Fruit fly (Drosophila melanogaster) whole organism, pupa: Measurements from ENCODE around the gene GNBP1.

Experiments used
- CG10348 ChIP-seq: fragments of 200-800 bp; sonication (Bioruptor generic); IDR thresholded peaks from 2 replicates; pipeline ENCODE4 v1.3.6; 2022; ENCODE audit warnings: missing biosample characterization, missing genetic modification characterization
- CG12605 ChIP-seq: fragments of 200-800 bp; sonication (Bioruptor generic); IDR thresholded peaks from 2 replicates; pipeline ENCODE4 v1.3.6; 2022; ENCODE audit warnings: missing biosample characterization, missing genetic modification characterization
- CG13204 ChIP-seq: fragments of 200-800 bp; sonication (Bioruptor generic); optimal IDR thresholded peaks from 2 replicates; lab custom pipeline; 2018; ENCODE audit warnings: missing biosample characterization, mild to moderate bottlenecking, missing genetic modification characterization, moderate library complexity
- CG14655 ChIP-seq: fragments of 200-800 bp; sonication (Bioruptor generic); optimal IDR thresholded peaks from 3 replicates; lab custom pipeline; 2017; ENCODE audit warnings: mild to moderate bottlenecking, missing biosample characterization, missing genetic modification reagents, missing genetic modification characterization
- CG15710 ChIP-seq: fragments of 200-800 bp; sonication (Bioruptor generic); optimal IDR thresholded peaks from 2 replicates; lab custom pipeline; 2018; ENCODE audit warnings: missing biosample characterization, mild to moderate bottlenecking, missing genetic modification characterization, moderate library complexity
- CG17806 ChIP-seq: fragments of 200-800 bp; sonication (Bioruptor generic); optimal IDR thresholded peaks from 2 replicates; lab custom pipeline; 2018; ENCODE audit warnings: missing biosample characterization, mild to moderate bottlenecking, missing genetic modification characterization, moderate library complexity
- CG32121 ChIP-seq: fragments of 200-800 bp; sonication (Bioruptor generic); IDR thresholded peaks from 2 replicates; pipeline ENCODE4 v1.3.6; 2022; ENCODE audit warnings: missing biosample characterization, missing genetic modification characterization
- CG34367 ChIP-seq: fragments of 200-800 bp; sonication (Bioruptor generic); optimal IDR thresholded peaks from 2 replicates; lab custom pipeline; 2018; ENCODE audit warnings: missing biosample characterization, mild to moderate bottlenecking, missing genetic modification characterization
- CG4496 ChIP-seq: fragments of 200-800 bp; sonication (Bioruptor generic); IDR thresholded peaks from 3 replicates; pipeline ENCODE4 v1.3.6; 2022; ENCODE audit warnings: missing biosample characterization, missing genetic modification characterization
- CG8159 ChIP-seq: fragments of 200-800 bp; sonication (Bioruptor generic); optimal IDR thresholded peaks from 3 replicates; lab custom pipeline; 2018; ENCODE audit warnings: missing biosample characterization, mild to moderate bottlenecking, missing genetic modification characterization, moderate library complexity
- CG8301 ChIP-seq: fragments of 200-800 bp; sonication (Bioruptor generic); optimal IDR thresholded peaks from 2 replicates; lab custom pipeline; 2018; ENCODE audit warnings: missing biosample characterization, mild to moderate bottlenecking, missing genetic modification characterization
- CG9948 ChIP-seq: fragments of 200-800 bp; sonication (Bioruptor generic); optimal IDR thresholded peaks from 2 replicates; lab custom pipeline; 2018; ENCODE audit warnings: missing biosample characterization, mild to moderate bottlenecking, missing genetic modification characterization, moderate library complexity
- D1 ChIP-seq: fragments of 200-800 bp; sonication (Bioruptor generic); optimal IDR thresholded peaks from 2 replicates; lab custom pipeline; 2018; ENCODE audit warnings: missing biosample characterization, mild to moderate bottlenecking, missing genetic modification characterization, moderate library complexity
- EcR ChIP-seq: fragments of 200-800 bp; sonication (Bioruptor generic); optimal IDR thresholded peaks from 3 replicates; lab custom pipeline; 2019; ENCODE audit warnings: missing biosample characterization, missing genetic modification characterization, mild to moderate bottlenecking, moderate library complexity, missing genetic modification reagents
- Ets98B ChIP-seq: fragments of 200-800 bp; sonication (Bioruptor generic); IDR thresholded peaks from 2 replicates; pipeline ENCODE4 v1.3.6; 2022; ENCODE audit warnings: missing biosample characterization, missing genetic modification characterization
- Pif1A ChIP-seq: fragments of 200-800 bp; sonication (Bioruptor generic); optimal IDR thresholded peaks from 3 replicates; lab custom pipeline; 2016; ENCODE audit warnings: missing biosample characterization, missing genetic modification characterization
- Pif1B ChIP-seq: fragments of 200-800 bp; sonication (Bioruptor generic); optimal IDR thresholded peaks from 3 replicates; lab custom pipeline; 2016; ENCODE audit warnings: missing biosample characterization, missing genetic modification characterization
- Snoo ChIP-seq: fragments of 200-800 bp; sonication (Bioruptor generic); optimal IDR thresholded peaks from 3 replicates; lab custom pipeline; 2017; ENCODE audit warnings: missing biosample characterization, mild to moderate bottlenecking, missing genetic modification characterization, inconsistent platforms
- fd96Ca ChIP-seq: fragments of 200-800 bp; sonication (Bioruptor generic); IDR thresholded peaks from 3 replicates; pipeline ENCODE4 v1.3.6; 2022; ENCODE audit warnings: missing biosample characterization, missing genetic modification characterization
- gl ChIP-seq: fragments of 200-800 bp; sonication (Bioruptor generic); optimal IDR thresholded peaks from 2 replicates; lab custom pipeline; 2018; ENCODE audit warnings: missing biosample characterization, mild to moderate bottlenecking, missing genetic modification characterization
- rn ChIP-seq: fragments of 200-800 bp; sonication (Bioruptor generic); IDR thresholded peaks from 2 replicates; pipeline ENCODE4 v1.3.6; 2022; ENCODE audit warnings: missing biosample characterization, missing genetic modification characterization

GNBP1 gene

dm6 chr3L:18638487-18638886 is 37.1 kb upstream of the GNBP1 start:
- TF ChIP-seq CG14655 (GFP tag; lab: Kevin White, UChicago) (peak; percentile 53), CG17806 (tag; lab: Kevin White, UChicago) (no peak), gl (tag; lab: Kevin White, UChicago) (no peak), CG8159 (tag; lab: Kevin White, UChicago) (peak; percentile 1), Ets98B (GFP tag; lab: Robert Waterston, UW) (no peak), rn (GFP tag; lab: Robert Waterston, UW) (no peak), CG9948 (no peak), CG10348 (no peak), CG8301 (tag; lab: Kevin White, UChicago) (peak; percentile 45), CG15710 (no peak), CG4496 (GFP tag; lab: Robert Waterston, UW) (no peak), Pif1A (GFP tag; lab: Kevin White, UChicago) (peak; percentile 13), Pif1B (GFP tag; lab: Kevin White, UChicago) (no peak), fd96Ca (GFP tag; lab: Robert Waterston, UW) (no peak), CG32121 (GFP tag; lab: Robert Waterston, UW) (no peak)

- peak; percentile 96 for TF ChIP-seq fd96Ca (GFP tag; lab: Robert Waterston, UW)
- peak; percentile 99 for TF ChIP-seq CG32121 (GFP tag; lab: Robert Waterston, UW)
- TF ChIP-seq CG4496 (GFP tag; lab: Robert Waterston, UW): peak; percentile 99
- peak; percentile 98 for TF ChIP-seq CG12605 (GFP tag; lab: Robert Waterston, UW)
- TF ChIP-seq Ets98B (GFP tag; lab: Robert Waterston, UW): peak; percentile 99
- TF ChIP-seq rn (GFP tag; lab: Robert Waterston, UW): peak; percentile 99
- TF ChIP-seq Snoo (tag; lab: Kevin White, UChicago): peak; percentile 87
- peak; percentile 83 for TF ChIP-seq CG17806 (tag; lab: Kevin White, UChicago)
- TF ChIP-seq D1 (tag; lab: Kevin White, UChicago): peak; percentile 15
- TF ChIP-seq CG8159 (tag; lab: Kevin White, UChicago): peak; percentile 86
- peak; percentile 61 for TF ChIP-seq gl (tag; lab: Kevin White, UChicago)
- TF ChIP-seq Pif1A (GFP tag; lab: Kevin White, UChicago): peak; percentile 84
- peak; percentile 94 for TF ChIP-seq CG10348
- TF ChIP-seq CG9948: peak; percentile 90
- peak; percentile 81 for TF ChIP-seq CG15710
- peak; percentile 45 for TF ChIP-seq CG13204 (GFP tag; lab: Kevin White, UChicago)
- peak; percentile 96 for TF ChIP-seq CG14655 (GFP tag; lab: Kevin White, UChicago)
- peak; percentile 96 for TF ChIP-seq CG8301 (tag; lab: Kevin White, UChicago)
- no peak for TF ChIP-seq EcR (GFP tag; lab: Kevin White, UChicago)
- TF ChIP-seq Pif1B (GFP tag; lab: Kevin White, UChicago): peak; percentile 82
- peak; percentile 87 for TF ChIP-seq CG34367
Observed at dm6 chr3L:18640584-18641527, 34.7 kb upstream of the GNBP1 start.

- TF ChIP-seq rn (GFP tag; lab: Robert Waterston, UW): no peak
- TF ChIP-seq D1 (tag; lab: Kevin White, UChicago): no peak
Observed at dm6 chr3L:18643222-18643621, 32.4 kb upstream of the GNBP1 start.

DNA sequence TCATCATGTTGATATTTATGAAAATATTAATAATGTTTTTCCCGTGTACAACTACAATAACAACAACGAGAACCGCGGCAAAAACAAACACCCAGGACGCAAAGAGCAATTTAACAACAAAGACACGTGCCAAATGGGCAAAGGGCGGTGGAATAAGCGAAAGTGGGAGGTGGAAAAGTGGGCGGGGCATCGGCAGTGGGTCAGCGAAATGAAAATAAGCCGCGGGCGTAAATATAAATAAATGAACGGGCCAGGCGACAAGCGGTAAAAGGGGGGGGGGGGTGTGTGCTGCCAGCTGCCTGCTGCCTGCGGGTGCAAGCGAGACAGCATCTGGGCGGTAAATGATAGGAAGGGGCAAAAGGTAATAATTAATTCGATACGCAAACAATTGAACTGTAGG is 21.9 kb upstream of the GNBP1 start:
- TF ChIP-seq CG32121 (GFP tag; lab: Robert Waterston, UW) (no peak), D1 (tag; lab: Kevin White, UChicago) (no peak), CG8159 (tag; lab: Kevin White, UChicago) (no peak), Pif1A (GFP tag; lab: Kevin White, UChicago) (no peak), Snoo (tag; lab: Kevin White, UChicago) (no peak)
- TF ChIP-seq, all 21 proteins: peak for 0

- TF ChIP-seq CG34367 (no peak), CG32121 (GFP tag; lab: Robert Waterston, UW) (no peak), CG13204 (GFP tag; lab: Kevin White, UChicago) (no peak), CG10348 (no peak), CG4496 (GFP tag; lab: Robert Waterston, UW) (no peak), CG15710 (no peak), CG17806 (tag; lab: Kevin White, UChicago) (no peak), CG8159 (tag; lab: Kevin White, UChicago) (no peak), gl (tag; lab: Kevin White, UChicago) (no peak), rn (GFP tag; lab: Robert Waterston, UW) (no peak), Pif1A (GFP tag; lab: Kevin White, UChicago) (no peak), D1 (tag; lab: Kevin White, UChicago) (no peak), CG12605 (GFP tag; lab: Robert Waterston, UW) (no peak), Pif1B (GFP tag; lab: Kevin White, UChicago) (no peak), CG14655 (GFP tag; lab: Kevin White, UChicago) (no peak)
Observed at dm6 chr3L:18665594-18665993, 10.0 kb upstream of the GNBP1 start.

dm6 chr3L:18667115-18667514 is 8.5 kb upstream of the GNBP1 start, which contains the start of gene CG42495:
TSS of gene CG42495 (plus strand) at chr3L:18667361.
- TF ChIP-seq D1 (tag; lab: Kevin White, UChicago): peak; percentile 47
- no peak for TF ChIP-seq CG4496 (GFP tag; lab: Robert Waterston, UW)
- TF ChIP-seq, all 21 proteins: peak for 1
